Worm (Caenorhabditis elegans): ENCODE data around the gene nhr-235.

nhr-235 gene

DNA sequence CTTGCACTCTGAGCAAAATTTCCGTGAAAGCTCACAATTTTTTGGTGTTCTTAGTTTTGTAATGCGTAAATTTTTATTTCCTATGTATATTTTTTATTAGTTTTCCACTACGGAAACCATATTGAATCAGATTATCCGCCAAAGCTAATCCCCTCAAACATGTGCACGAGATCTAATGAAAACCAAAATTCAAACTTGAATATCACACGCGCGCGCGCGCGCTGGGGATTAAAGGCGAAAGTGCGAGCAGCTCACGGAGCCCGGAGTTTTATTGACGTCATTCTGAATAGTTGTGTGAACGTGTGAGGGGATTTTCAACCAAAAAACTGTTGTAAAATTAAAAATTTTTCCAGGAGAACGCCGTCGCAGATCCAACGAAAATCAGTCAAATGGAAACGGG, 28.4 kb downstream of the nhr-235 start:
- TF ChIP-seq attf-4 (tag; optimal IDR thresholded peaks at IDR 0.05) (no peak), egl-43 (GFP tag; IDR thresholded peaks at IDR 0.05) (no peak), fos-1 (tag; optimal IDR thresholded peaks at IDR 0.05) (no peak), set-16 (GFP tag; IDR thresholded peaks at IDR 0.05) (peak; percentile 44; the same call in 1 of the 2 replicates), mep-1 (tag; optimal IDR thresholded peaks at IDR 0.05) (no peak), ceh-28 (tag; optimal IDR thresholded peaks at IDR 0.05) (no peak)

DNA sequence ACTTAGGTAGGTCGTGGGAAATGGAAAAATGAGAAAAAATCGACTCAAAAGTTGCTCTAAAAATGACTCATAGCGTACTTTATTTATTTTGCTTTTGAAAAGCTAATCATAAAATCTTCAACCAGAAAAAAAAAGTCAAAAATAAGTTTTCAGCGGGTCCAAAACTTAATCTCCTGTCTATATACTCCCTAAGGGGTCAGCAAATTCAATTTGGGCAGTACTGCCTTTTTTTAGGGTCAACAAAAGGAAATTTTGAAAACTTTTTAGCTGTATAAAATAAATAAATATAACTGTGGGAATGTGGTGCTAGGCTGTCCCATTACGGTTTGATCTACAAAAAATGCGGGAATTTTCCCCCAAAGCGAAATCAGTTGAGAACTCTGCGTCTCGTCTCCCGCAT, 28.9 kb downstream of the nhr-235 start:
- TF ChIP-seq R02D3.7 (tag; optimal IDR thresholded peaks at IDR 0.05) (no peak), egl-43 (GFP tag; IDR thresholded peaks at IDR 0.05) (no peak), lin-38 (GFP tag; IDR thresholded peaks at IDR 0.05) (no peak), nhr-41 (GFP tag; IDR thresholded peaks at IDR 0.05) (no peak), lin-13 (GFP tag; optimal IDR thresholded peaks at IDR 0.05) (no peak), ztf-7 (tag; optimal IDR thresholded peaks at IDR 0.05) (no peak), duxl-1 (tag; optimal IDR thresholded peaks at IDR 0.05; ENCODE audit: poor library complexity) (no peak), nhr-76 (tag; optimal IDR thresholded peaks at IDR 0.05) (no peak), nhr-237 (tag; optimal IDR thresholded peaks at IDR 0.05) (no peak), unc-62 (GFP tag; optimal IDR thresholded peaks at IDR 0.05 in 1 of 2) (no peak), unc-62 (tag; optimal IDR thresholded peaks at IDR 0.05) (no peak), jun-1 (tag; optimal IDR thresholded peaks at IDR 0.05) (no peak), saeg-2 (GFP tag; IDR thresholded peaks at IDR 0.05) (no peak), nhr-28 (tag; optimal IDR thresholded peaks at IDR 0.05) (no peak), daf-19 (GFP tag; conservative IDR thresholded peaks at IDR 0.05) (no peak), rbr-2 (tag; optimal IDR thresholded peaks at IDR 0.05) (no peak), spr-1 (tag; optimal IDR thresholded peaks at IDR 0.05) (no peak), Y48G9A.11 (GFP tag; IDR thresholded peaks at IDR 0.05) (no peak), pqm-1 (tag; optimal IDR thresholded peaks at IDR 0.05) (no peak), arid-1 (GFP tag; conservative IDR thresholded peaks at IDR 0.05) (no peak), hlh-30 (tag; optimal IDR thresholded peaks at IDR 0.05; ENCODE audit: insufficient read depth) (no peak)

DNA sequence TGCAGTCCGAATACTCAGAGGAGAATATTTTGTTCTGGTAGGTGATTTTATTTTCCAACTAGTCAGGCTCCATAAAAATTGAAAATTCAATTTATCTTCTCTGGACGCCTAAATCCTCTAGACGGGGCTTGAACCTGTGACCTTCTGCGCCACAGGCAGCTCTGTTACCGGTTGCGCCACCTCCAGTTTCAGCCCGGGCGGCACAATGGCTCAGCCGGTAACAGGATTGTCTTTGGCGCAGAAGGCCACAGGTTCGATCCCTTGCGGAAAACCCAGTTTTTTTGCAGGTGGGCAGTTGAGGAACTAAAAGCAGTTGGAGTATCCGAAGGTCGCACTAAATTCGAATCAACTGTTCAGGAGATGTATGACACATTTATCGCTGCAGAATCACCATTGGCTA, 29.4 kb downstream of the nhr-235 start:
- TF ChIP-seq Y105C5A.15 (GFP tag; IDR thresholded peaks at IDR 0.05) (0 out of 2 replicates have a peak, but pooled peaks have one; percentile 11), mes-2 (tag; optimal IDR thresholded peaks at IDR 0.05; ENCODE audit: poor library complexity, severe bottlenecking) (no peak), zfp-3 (GFP tag; conservative IDR thresholded peaks at IDR 0.05) (no peak), madf-5 (GFP tag; IDR thresholded peaks at IDR 0.05) (no peak), set-16 (GFP tag; IDR thresholded peaks at IDR 0.05) (peak; percentile 60), pqm-1 (tag; optimal IDR thresholded peaks at IDR 0.05) (no peak), lsy-2 (tag; optimal IDR thresholded peaks at IDR 0.05) (no peak), D1046.2 (GFP tag; IDR thresholded peaks at IDR 0.05) (no peak), Y48G9A.11 (GFP tag; IDR thresholded peaks at IDR 0.05) (peak; percentile 48; the same call in 1 of the 2 replicates), aha-1 (tag) (peak; percentile 85), lir-3 (tag; optimal IDR thresholded peaks at IDR 0.05) (no peak)

DNA sequence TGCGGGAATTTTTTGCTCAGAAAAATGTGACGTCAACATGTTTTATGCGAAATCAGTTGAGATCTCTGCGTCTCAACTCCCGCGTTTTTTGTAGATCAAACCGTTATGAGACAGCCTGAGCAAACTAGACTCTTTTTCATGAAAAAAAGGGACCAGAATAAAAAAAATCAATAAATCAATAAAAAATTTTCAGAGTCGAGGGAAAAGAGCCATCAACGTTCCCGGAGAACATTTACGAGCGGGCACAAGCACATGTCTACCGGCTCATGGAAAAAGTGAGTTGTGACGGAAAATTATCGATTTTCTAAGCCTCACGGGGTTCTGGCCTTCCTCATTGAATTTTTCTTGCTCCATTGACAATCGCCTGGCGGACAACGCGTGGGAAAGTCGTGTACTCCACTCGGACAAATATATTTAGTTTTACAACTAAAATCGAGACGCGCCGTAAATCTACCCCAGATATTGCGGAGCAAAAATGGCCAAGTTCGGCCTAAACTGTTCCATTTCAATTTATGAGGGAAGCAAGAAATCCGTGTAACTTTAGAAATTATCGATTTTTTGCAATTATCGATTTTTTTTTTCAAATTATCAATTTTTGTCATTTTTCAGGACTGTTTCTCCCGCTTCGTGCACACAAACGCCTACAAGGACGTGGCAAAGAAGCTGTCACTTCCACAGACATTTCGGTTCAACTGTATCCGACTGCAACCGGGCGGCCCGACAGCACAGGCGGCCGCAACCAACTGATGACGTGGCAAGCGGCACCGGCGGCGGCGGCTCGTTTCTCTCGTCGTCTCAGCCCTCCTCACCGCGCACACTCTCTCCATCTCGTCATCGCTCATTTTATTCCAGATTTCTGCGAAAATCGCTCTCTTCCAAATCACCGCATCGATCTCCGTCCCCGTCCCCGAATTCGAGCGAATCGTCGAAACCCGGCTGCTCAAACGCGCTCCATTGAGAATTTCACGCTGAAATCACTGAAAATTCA, 30.7 kb downstream of the nhr-235 start:
- TF ChIP-seq egl-43 (GFP tag; IDR thresholded peaks at IDR 0.05) (peak; percentile 51; the same call in 1 of the 2 replicates), ceh-44 (GFP tag; IDR thresholded peaks at IDR 0.05) (no peak), ctbp-1 (GFP tag; IDR thresholded peaks at IDR 0.05) (no peak), zfp-3 (GFP tag; conservative IDR thresholded peaks at IDR 0.05) (no peak), hlh-11 (tag; optimal IDR thresholded peaks at IDR 0.05) (no peak), duxl-1 (tag; optimal IDR thresholded peaks at IDR 0.05; ENCODE audit: poor library complexity) (no peak), lin-38 (GFP tag; IDR thresholded peaks at IDR 0.05) (no peak), sdz-12 (GFP tag; optimal IDR thresholded peaks at IDR 0.05) (no peak), nhr-28 (tag; optimal IDR thresholded peaks at IDR 0.05) (no peak), dmd-8 (GFP tag; IDR thresholded peaks at IDR 0.05) (no peak), ceh-62 (tag; optimal IDR thresholded peaks at IDR 0.05) (no peak), madf-9 (GFP tag; conservative IDR thresholded peaks at IDR 0.05) (no peak), nhr-25 (tag; optimal IDR thresholded peaks at IDR 0.05; ENCODE audit: borderline replicate concordance, insufficient read depth) (no peak), nhr-76 (tag; optimal IDR thresholded peaks at IDR 0.05) (no peak), ama-1 (optimal IDR thresholded peaks at IDR 0.05) (no peak), set-16 (GFP tag; IDR thresholded peaks at IDR 0.05) (peak; percentile 94), hmg-1.1 (GFP tag; IDR thresholded peaks at IDR 0.05) (0 out of 2 replicates have a peak, but pooled peaks have one; percentile 17), aly-2 (tag; optimal IDR thresholded peaks at IDR 0.05) (no peak)

Data from whole organism, L4 larva.